Fruit fly (Drosophila melanogaster): ENCODE data around the gene Flo2.

Gene Flo2

dm6 chrX:14871028-14871427 lies 31.9 kb downstream of the Flo2 start, which contains the start of gene CG9518:
CG9518 (minus strand) TSS chrX:14871181.
- TF ChIP-seq CG33557 (GFP tag; optimal IDR thresholded peaks at IDR 0.05), result no peak
- no peak for TF ChIP-seq da (GFP tag; optimal IDR thresholded peaks at IDR 0.05)
- no peak for TF ChIP-seq CG32767 (GFP tag; IDR thresholded peaks at IDR 0.05)
- TF ChIP-seq chinmo (GFP tag; IDR thresholded peaks at IDR 0.05; ENCODE audit: partially characterized antibody), result 0 out of 4 replicates have a peak, but pooled peaks have one; percentile 29
- TF ChIP-seq nom (GFP tag; optimal IDR thresholded peaks at IDR 0.05), result no peak
- peak; percentile 25 for TF ChIP-seq sens (GFP tag)
- no peak for TF ChIP-seq hbn (GFP tag; IDR thresholded peaks at IDR 0.05; ENCODE audit: partially characterized antibody)
- no peak for TF ChIP-seq Doc2 (GFP tag; IDR thresholded peaks at IDR 0.05)
- TF ChIP-seq gro (GFP tag; optimal IDR thresholded peaks at IDR 0.05), result no peak
- TF ChIP-seq CG5180 (GFP tag; optimal IDR thresholded peaks at IDR 0.05), result peak; percentile 97
- no peak for TF ChIP-seq bab2 (GFP tag; optimal IDR thresholded peaks at IDR 0.05)

dm6 chrX:14878917-14879316 lies 39.7 kb downstream of the Flo2 start:
- no peak for TF ChIP-seq Ravus (GFP tag; IDR thresholded peaks at IDR 0.05)
- TF ChIP-seq Ets97D (GFP tag; optimal IDR thresholded peaks at IDR 0.05), result no peak
- TF ChIP-seq CG18619 (GFP tag; optimal IDR thresholded peaks at IDR 0.05), result no peak
- no peak for TF ChIP-seq CG12071 (GFP tag; optimal IDR thresholded peaks at IDR 0.05)
- TF ChIP-seq CG9876 (GFP tag; optimal IDR thresholded peaks at IDR 0.05), result no peak
- TF ChIP-seq Hey (tag; optimal IDR thresholded peaks at IDR 0.05), result no peak
- TF ChIP-seq CG17359 (tag; optimal IDR thresholded peaks at IDR 0.05), result no peak
- TF ChIP-seq eve (GFP tag; optimal IDR thresholded peaks at IDR 0.05), result no peak
- no peak for TF ChIP-seq Dref (GFP tag; IDR thresholded peaks at IDR 0.05)
- peak; percentile 53; the same call in 1 of the 2 replicates for TF ChIP-seq vvl (GFP tag; IDR thresholded peaks at IDR 0.05)
- TF ChIP-seq trh (GFP tag; optimal IDR thresholded peaks at IDR 0.05), result no peak
- no peak for TF ChIP-seq CG3065 (GFP tag; optimal IDR thresholded peaks at IDR 0.05)
- no peak for TF ChIP-seq zfh1 (GFP tag; IDR thresholded peaks at IDR 0.05)
- no peak for TF ChIP-seq CG3163 (GFP tag; optimal IDR thresholded peaks at IDR 0.05)
- no peak for TF ChIP-seq PHDP (tag; optimal IDR thresholded peaks at IDR 0.05)
- TF ChIP-seq peb (GFP tag; IDR thresholded peaks at IDR 0.05), result no peak
- no peak for TF ChIP-seq eyg (GFP tag; optimal IDR thresholded peaks at IDR 0.05)
- TF ChIP-seq Atf3 (GFP tag; optimal IDR thresholded peaks at IDR 0.05), result no peak
- no peak for TF ChIP-seq ara (GFP tag; IDR thresholded peaks at IDR 0.05)
- TF ChIP-seq CG11247 (GFP tag; IDR thresholded peaks at IDR 0.05), result peak; percentile 65
- TF ChIP-seq sug (tag; optimal IDR thresholded peaks at IDR 0.05), result no peak
- no peak for TF ChIP-seq CG12744 (GFP tag; optimal IDR thresholded peaks at IDR 0.05)
- TF ChIP-seq CTCF (GFP tag; optimal IDR thresholded peaks at IDR 0.05), result peak; percentile 86
- no peak for TF ChIP-seq Ptx1 (GFP tag; IDR thresholded peaks at IDR 0.05)
- TF ChIP-seq ato (GFP tag; IDR thresholded peaks at IDR 0.05; ENCODE audit: partially characterized antibody), result no peak

DNA sequence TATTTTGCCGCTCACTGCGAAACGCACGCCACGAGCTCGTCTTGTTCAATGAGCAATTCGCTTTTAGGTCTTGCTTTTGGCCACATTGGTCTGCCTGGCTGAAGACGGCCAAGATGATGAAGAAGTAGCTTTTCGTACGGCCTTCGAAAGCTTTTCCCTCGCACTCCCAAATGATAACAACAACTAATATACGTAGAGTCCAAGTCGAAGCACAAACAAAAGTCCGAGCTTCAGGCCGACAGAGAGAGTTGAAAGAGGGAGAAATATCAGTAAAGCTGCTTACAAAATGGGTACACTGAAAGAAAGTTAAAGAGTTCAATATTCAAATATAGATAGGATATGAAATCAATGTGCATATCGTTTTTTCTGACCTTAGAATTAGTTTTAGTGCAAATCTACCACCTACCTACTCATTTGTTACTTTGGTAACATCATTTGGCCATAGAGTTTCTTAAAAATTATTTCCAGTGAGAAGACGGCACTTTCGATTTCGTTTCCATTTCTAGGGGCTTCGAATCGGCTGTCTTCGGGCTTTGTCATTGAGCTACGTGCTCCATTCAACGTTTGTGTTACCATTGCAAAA lies 43.5 kb downstream of the Flo2 start, which contains the start of the genes CG45064 and CG45065:
TSS of gene CG45064 (minus strand) at position 51 of the 583 bp plus-strand sequence.
TSS of gene CG45065 (minus strand) at position 51 of the 583 bp plus-strand sequence.
- TF ChIP-seq CG2875 (GFP tag; optimal IDR thresholded peaks at IDR 0.05) (peak; percentile 80), Sin3A (optimal IDR thresholded peaks at IDR 0.05) (no peak), CG8388 (GFP tag; optimal IDR thresholded peaks at IDR 0.05) (peak; percentile 89), CkIIα-i1 (GFP tag; IDR thresholded peaks at IDR 0.05) (no peak), CG10321 (GFP tag; IDR thresholded peaks at IDR 0.05) (no peak), tna (GFP tag; IDR thresholded peaks at IDR 0.05; ENCODE audit: partially characterized antibody) (no peak), Rx (GFP tag; IDR thresholded peaks at IDR 0.05) (peak; percentile 88), Ets65A (GFP tag) (peak; percentile 96), CG18619 (GFP tag; optimal IDR thresholded peaks at IDR 0.05) (peak; percentile 74), CG11398 (GFP tag; optimal IDR thresholded peaks at IDR 0.05) (peak; percentile 75), Sry-β (GFP tag; optimal IDR thresholded peaks at IDR 0.05) (peak; percentile 32), CG17829 (tag; optimal IDR thresholded peaks at IDR 0.05) (peak; percentile 86), MTF-1 (GFP tag; optimal IDR thresholded peaks at IDR 0.05; ENCODE audit: borderline replicate concordance) (peak; percentile 62), CG7745 (tag; optimal IDR thresholded peaks at IDR 0.05) (no peak), Meics (GFP tag; optimal IDR thresholded peaks at IDR 0.05) (peak; percentile 73), Oaz (GFP tag; IDR thresholded peaks at IDR 0.05) (no peak; the same call in 1 of the 2 replicates), Bgb (GFP tag; IDR thresholded peaks at IDR 0.05; ENCODE audit: partially characterized antibody) (no peak)
